Worm (Caenorhabditis elegans) whole organism, L4 larva: ENCODE measurements around the gene degt-1.

Experiments used
- D1046.2 ChIP-seq: fragments of 200-800 bp; sonication (Bioruptor generic); IDR thresholded peaks from 2 replicates; pipeline ENCODE4 v1.3.6; 2022; ENCODE audit warnings: missing genetic modification characterization, missing compliant biosample characterization
- Y105C5A.15 ChIP-seq: fragments of 200-800 bp; sonication (Bioruptor generic); IDR thresholded peaks from 2 replicates; pipeline ENCODE4 v1.3.6; 2022; ENCODE audit warnings: missing genetic modification characterization, missing compliant biosample characterization
- ZK337.2 ChIP-seq: fragments of 200-800 bp; sonication (Bioruptor generic); IDR thresholded peaks from 2 replicates; pipeline ENCODE4 v1.3.6; 2022; ENCODE audit warnings: missing genetic modification reagents, missing genetic modification characterization, missing compliant biosample characterization
- ZK546.5 ChIP-seq, 2 experiments: sonication (generic microtip); optimal IDR thresholded peaks; 2 replicates each; lab custom pipeline; 2017; ENCODE audit warnings: missing biosample characterization in 2 of 2, missing genetic modification characterization in 2 of 2
- aha-1 ChIP-seq: fragments of 150-350 bp; peaks from one replicate; lab custom pipeline; 2014; ENCODE audit warnings: missing biosample characterization, missing genetic modification characterization
- arid-1 ChIP-seq: fragments of 200-800 bp; sonication (Bioruptor generic); conservative IDR thresholded peaks from 2 replicates; pipeline ENCODE4 v1.3.6; 2022; ENCODE audit warnings: missing genetic modification reagents, missing genetic modification characterization, missing compliant biosample characterization
- attf-4 ChIP-seq: sonication (generic microtip); optimal IDR thresholded peaks from 3 replicates; lab custom pipeline; 2017; ENCODE audit warnings: missing biosample characterization, missing genetic modification characterization
- ceh-20 ChIP-seq: fragments of 200-800 bp; sonication (Bioruptor generic); IDR thresholded peaks from 2 replicates; pipeline ENCODE4 v1.3.6; 2022; ENCODE audit warnings: missing genetic modification reagents, missing genetic modification characterization, missing compliant biosample characterization
- ceh-32 ChIP-seq: sonication (generic microtip); optimal IDR thresholded peaks from 2 replicates; lab custom pipeline; 2016; ENCODE audit warnings: mild to moderate bottlenecking, missing genetic modification characterization, missing compliant biosample characterization; ENCODE audit not compliant: poor library complexity
- ceh-44 ChIP-seq: fragments of 200-800 bp; sonication (Bioruptor generic); IDR thresholded peaks from 2 replicates; pipeline ENCODE4 v1.3.6; 2022; ENCODE audit warnings: missing genetic modification reagents, missing genetic modification characterization, missing compliant biosample characterization
- ceh-82 ChIP-seq: sonication (generic microtip); optimal IDR thresholded peaks from 2 replicates; lab custom pipeline; 2017; ENCODE audit warnings: missing biosample characterization, missing genetic modification characterization
- daf-16 ChIP-seq, 3 experiments: sonication (generic microtip); optimal IDR thresholded peaks; 2 replicates each; lab custom pipeline; 2016 to 2017; ENCODE audit warnings: missing genetic modification characterization in 3 of 3, missing genetic modification reagents in 3 of 3, mild to moderate bottlenecking in 2 of 3, missing compliant biosample characterization in 2 of 3, missing biosample characterization in 1 of 3, moderate library complexity in 1 of 3
- daf-8 ChIP-seq: fragments of 200-800 bp; sonication (Bioruptor generic); IDR thresholded peaks from 2 replicates; pipeline ENCODE4 v1.3.6; 2022; ENCODE audit warnings: missing genetic modification characterization, missing compliant biosample characterization
- dmd-6 ChIP-seq: fragments of 200-800 bp; sonication (Bioruptor generic); IDR thresholded peaks from 2 replicates; pipeline ENCODE4 v1.3.6; 2022; ENCODE audit warnings: missing genetic modification reagents, missing genetic modification characterization, missing compliant biosample characterization
- fos-1 ChIP-seq: fragments of 150-350 bp; optimal IDR thresholded peaks from 2 replicates; lab custom pipeline; 2014; ENCODE audit warnings: missing biosample characterization, missing genetic modification characterization
- hif-1 ChIP-seq, 2 experiments: sonication (generic microtip); optimal IDR thresholded peaks; 2 replicates each; lab custom pipeline; 2016 to 2017; ENCODE audit warnings: missing compliant biosample characterization in 2 of 2, missing genetic modification characterization in 2 of 2, missing genetic modification reagents in 2 of 2, missing genotype in 2 of 2, mild to moderate bottlenecking in 1 of 2
- hlh-30 ChIP-seq: sonication (generic microtip); optimal IDR thresholded peaks from 2 replicates; lab custom pipeline; 2017; ENCODE audit warnings: antibody characterized with exemption, mild to moderate bottlenecking, missing genetic modification characterization, missing compliant biosample characterization; ENCODE audit not compliant: insufficient read depth
- lim-7 ChIP-seq: fragments of 200-800 bp; sonication (Bioruptor generic); IDR thresholded peaks from 2 replicates; pipeline ENCODE4 v1.3.6; 2022; ENCODE audit warnings: missing genetic modification characterization, missing compliant biosample characterization
- lin-1 ChIP-seq: fragments of 200-800 bp; sonication (Bioruptor generic); IDR thresholded peaks from 2 replicates; pipeline ENCODE4 v1.3.6; 2022; ENCODE audit warnings: missing genetic modification reagents, missing genetic modification characterization, missing compliant biosample characterization
- lin-29 ChIP-seq: fragments of 200-800 bp; sonication (Bioruptor generic); IDR thresholded peaks from 2 replicates; pipeline ENCODE4 v1.3.6; 2022; ENCODE audit warnings: missing genetic modification reagents, missing genetic modification characterization, missing compliant biosample characterization
- lir-3 ChIP-seq: sonication (generic microtip); optimal IDR thresholded peaks from 2 replicates; lab custom pipeline; 2016; ENCODE audit warnings: mild to moderate bottlenecking, missing genetic modification characterization, missing compliant biosample characterization
- madf-9 ChIP-seq: fragments of 200-800 bp; sonication (Bioruptor generic); conservative IDR thresholded peaks from 2 replicates; pipeline ENCODE4 v1.3.6; 2022; ENCODE audit warnings: missing genetic modification reagents, missing genetic modification characterization, missing compliant biosample characterization
- mdl-1 ChIP-seq, 2 experiments: fragments of 150-350 bp in 1 of 2; sonication (generic microtip) in 1 of 2; optimal IDR thresholded peaks; 2 replicates each; lab custom pipeline; 2014 to 2017; ENCODE audit warnings: missing biosample characterization in 2 of 2, missing genetic modification characterization in 2 of 2
- mes-2 ChIP-seq: sonication (generic microtip); optimal IDR thresholded peaks from 2 replicates; lab custom pipeline; 2016; ENCODE audit warnings: missing genotype, mild to moderate bottlenecking, missing genetic modification characterization, missing compliant biosample characterization; ENCODE audit not compliant: poor library complexity, severe bottlenecking
- nhr-111 ChIP-seq: fragments of 200-800 bp; sonication (Bioruptor generic); optimal IDR thresholded peaks from 2 replicates; lab custom pipeline; 2018; ENCODE audit warnings: mild to moderate bottlenecking, missing genetic modification characterization, missing compliant biosample characterization
- nhr-28 ChIP-seq: fragments of 150-350 bp; optimal IDR thresholded peaks from 2 replicates; lab custom pipeline; 2014; ENCODE audit warnings: missing biosample characterization, missing genetic modification characterization
- nhr-77 ChIP-seq: fragments of 150-350 bp; optimal IDR thresholded peaks from 2 replicates; lab custom pipeline; 2014; ENCODE audit warnings: missing biosample characterization, missing genetic modification characterization
- php-3 ChIP-seq: fragments of 200-800 bp; sonication (Bioruptor generic); IDR thresholded peaks from 2 replicates; pipeline ENCODE4 v1.3.6; 2022; ENCODE audit warnings: missing genetic modification reagents, missing genetic modification characterization, missing compliant biosample characterization
- pqm-1 ChIP-seq: sonication (generic microtip); optimal IDR thresholded peaks from 2 replicates; lab custom pipeline; 2017; ENCODE audit warnings: missing biosample characterization, missing genetic modification characterization
- rbr-2 ChIP-seq: sonication (generic microtip); optimal IDR thresholded peaks from 2 replicates; lab custom pipeline; 2016; ENCODE audit warnings: missing genotype, missing genetic modification characterization, missing compliant biosample characterization
- spr-3 ChIP-seq: fragments of 200-800 bp; sonication (Bioruptor generic); optimal IDR thresholded peaks from 2 replicates; lab custom pipeline; 2018; ENCODE audit warnings: mild to moderate bottlenecking, missing genetic modification characterization, missing compliant biosample characterization
- vab-7 ChIP-seq: fragments of 200-800 bp; sonication (Bioruptor generic); IDR thresholded peaks from 2 replicates; pipeline ENCODE4 v1.3.6; 2022; ENCODE audit warnings: missing genetic modification reagents, missing genetic modification characterization, missing compliant biosample characterization
- zfp-3 ChIP-seq: fragments of 200-800 bp; sonication (Bioruptor generic); conservative IDR thresholded peaks from 2 replicates; pipeline ENCODE4 v1.3.6; 2022; ENCODE audit warnings: missing genetic modification reagents, missing genetic modification characterization, missing compliant biosample characterization
- zip-2 ChIP-seq: fragments of 150-350 bp; optimal IDR thresholded peaks from 2 replicates; lab custom pipeline; 2014; ENCODE audit warnings: missing biosample characterization, missing genetic modification characterization

The degt-1 gene

ce11 chrV:10536808-10537207 is 3.3 kb upstream of the degt-1 start (continued):
- peak; percentile 84 for TF ChIP-seq dmd-6 (GFP tag; lab: Robert Waterston, UW)
- no peak for TF ChIP-seq ZK337.2
- peak; percentile 62 for TF ChIP-seq spr-3 (GFP tag; lab: Kevin White, UChicago)
- peak; percentile 96 for TF ChIP-seq aha-1
- no peak for TF ChIP-seq lir-3 (tag; lab: Kevin White, UChicago)
- TF ChIP-seq mes-2 (tag; lab: Kevin White, UChicago) = peak; percentile 91
- no peak for TF ChIP-seq attf-4 (tag; lab: Kevin White, UChicago)
- peak; percentile 87 for TF ChIP-seq hlh-30 (tag; lab: Kevin White, UChicago)
- TF ChIP-seq fos-1 = no peak

ce11 chrV:10539114-10539513 is 1.0 kb upstream of the degt-1 start, which contains the start of gene F25D1.8:
Gene F25D1.8 (plus strand): TSS chrV:10539414.
- TF ChIP-seq nhr-77 (no peak), dmd-6 (GFP tag; lab: Robert Waterston, UW) (no peak), lim-7 (GFP tag; lab: Robert Waterston, UW) (no peak), rbr-2 (tag; lab: Kevin White, UChicago) (no peak), Y105C5A.15 (GFP tag; lab: Robert Waterston, UW) (no peak), ceh-44 (no peak), php-3 (GFP tag; lab: Robert Waterston, UW) (no peak)
- TF ChIP-seq, all 104 proteins: peak for 0

DNA sequence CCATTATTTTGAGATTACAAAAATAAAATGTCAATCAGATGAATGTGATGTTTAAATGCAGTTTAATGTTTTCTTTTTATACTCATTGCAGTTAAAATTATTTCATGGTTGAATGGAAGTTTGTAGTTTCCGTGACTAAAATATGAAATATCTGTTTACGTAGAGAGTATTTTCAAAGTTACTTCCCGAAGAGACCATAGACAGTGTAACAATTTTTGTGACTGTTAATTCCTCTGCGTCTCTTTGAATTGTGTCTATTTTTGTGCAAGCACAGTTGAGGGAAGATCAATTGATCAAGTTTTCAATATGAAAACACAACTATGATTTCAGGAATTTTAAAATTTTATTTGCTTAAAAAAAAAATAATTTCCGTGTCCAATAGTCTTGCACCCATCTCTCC is 6.6 kb downstream of the degt-1 start, which contains the start of gene F25D1.5:
Gene F25D1.5, minus strand, starts transcription at position 35 of the 400 bp plus-strand sequence.
- no peak for TF ChIP-seq daf-16 (GFP tag; optimal IDR thresholded peaks at IDR 0.05; lab: Kevin White, UChicago)
- peak; percentile 90 for TF ChIP-seq daf-16 (tag; optimal IDR thresholded peaks at IDR 0.05; lab: Kevin White, UChicago)
- no peak for TF ChIP-seq lin-29 (GFP tag; lab: Robert Waterston, UW)
- TF ChIP-seq daf-8 = no peak
- TF ChIP-seq pqm-1 (tag; lab: Kevin White, UChicago) = no peak
- no peak for TF ChIP-seq ZK337.2
- no peak for TF ChIP-seq madf-9 (GFP tag; lab: Robert Waterston, UW)
- TF ChIP-seq lin-1 (GFP tag; lab: Robert Waterston, UW) = no peak
- TF ChIP-seq zfp-3 (GFP tag; lab: Robert Waterston, UW) = no peak
- no peak for TF ChIP-seq mdl-1 (tag; optimal IDR thresholded peaks at IDR 0.05; lab: Kevin White, UChicago)
- TF ChIP-seq nhr-77 = peak; percentile 98
- no peak for TF ChIP-seq ceh-32 (tag; lab: Kevin White, UChicago)
- no peak for TF ChIP-seq Y105C5A.15 (GFP tag; lab: Robert Waterston, UW)
- TF ChIP-seq arid-1 = no peak
- TF ChIP-seq vab-7 = no peak
- no peak for TF ChIP-seq nhr-111 (GFP tag; lab: Kevin White, UChicago)
- peak; percentile 98 for TF ChIP-seq nhr-28
- no peak for TF ChIP-seq ceh-20 (GFP tag; lab: Robert Waterston, UW)

- TF ChIP-seq attf-4 (tag; lab: Kevin White, UChicago) (no peak), ZK546.5 (tag; optimal IDR thresholded peaks at IDR 0.05; lab: Kevin White, UChicago) (no peak), lin-1 (GFP tag; lab: Robert Waterston, UW) (no peak), ceh-82 (no peak), hif-1 (tag; optimal IDR thresholded peaks at IDR 0.05; lab: Kevin White, UChicago) (no peak), ZK337.2 (no peak), zip-2 (no peak), D1046.2 (GFP tag; lab: Robert Waterston, UW) (no peak)
These were observed 8.9 kb downstream of the degt-1 start, which contains the start of gene srd-34 for ce11 chrV:10548981-10549380. Gene srd-34 (minus strand): TSS chrV:10549081.
